Worm (Caenorhabditis elegans) whole organism, L2 larva: Measurements from ENCODE around the gene lin-29.

Experiments
- C34F6.9 ChIP-seq: fragments of 150-350 bp; optimal IDR thresholded peaks from 2 replicates; lab custom pipeline; 2014; ENCODE audit warnings: missing biosample characterization, missing genetic modification characterization
- F13H6.1 ChIP-seq: sonication (generic microtip); optimal IDR thresholded peaks from 2 replicates; lab custom pipeline; 2016; ENCODE audit warnings: missing genetic modification characterization, missing compliant biosample characterization
- R02D3.7 ChIP-seq: fragments of 150-350 bp; optimal IDR thresholded peaks from 2 replicates; lab custom pipeline; 2014; ENCODE audit warnings: missing biosample characterization, missing genetic modification characterization
- Y55F3AM.14 ChIP-seq: fragments of 200-800 bp; sonication (Bioruptor generic); optimal IDR thresholded peaks from 2 replicates; lab custom pipeline; 2018; ENCODE audit warnings: mild to moderate bottlenecking, missing genetic modification characterization, missing compliant biosample characterization
- ZK546.5 ChIP-seq: sonication (generic microtip); optimal IDR thresholded peaks from 2 replicates; lab custom pipeline; 2017; ENCODE audit warnings: missing biosample characterization, missing genetic modification characterization
- alr-1 ChIP-seq: fragments of 150-350 bp; optimal IDR thresholded peaks from 2 replicates; lab custom pipeline; 2014; ENCODE audit warnings: missing biosample characterization, missing genetic modification characterization
- aly-2 ChIP-seq: fragments of 150-350 bp; optimal IDR thresholded peaks from 2 replicates; lab custom pipeline; 2014; ENCODE audit warnings: missing biosample characterization, missing genetic modification characterization
- ama-1 ChIP-seq: fragments of 150-350 bp; optimal IDR thresholded peaks from 2 replicates; lab custom pipeline; 2018; ENCODE audit warnings: inconsistent platforms
- blmp-1 ChIP-seq: sonication (generic microtip); optimal IDR thresholded peaks from 2 replicates; lab custom pipeline; 2017; ENCODE audit warnings: missing genetic modification characterization, mild to moderate bottlenecking, missing compliant biosample characterization, antibody characterized with exemption, moderate library complexity; ENCODE audit not compliant: insufficient read depth
- ceh-16 ChIP-seq: fragments of 150-350 bp; optimal IDR thresholded peaks from 2 replicates; lab custom pipeline; 2014; ENCODE audit warnings: missing biosample characterization, missing genetic modification characterization
- ceh-82 ChIP-seq: fragments of 150-350 bp; optimal IDR thresholded peaks from 2 replicates; lab custom pipeline; 2014; ENCODE audit warnings: missing biosample characterization, missing genetic modification characterization
- crh-2 ChIP-seq: sonication (generic microtip); optimal IDR thresholded peaks from 2 replicates; lab custom pipeline; 2017; ENCODE audit warnings: missing biosample characterization, missing genetic modification characterization
- dmd-4 ChIP-seq: sonication (generic microtip); optimal IDR thresholded peaks from 2 replicates; lab custom pipeline; 2017; ENCODE audit warnings: missing biosample characterization, missing genetic modification characterization
- egl-27 ChIP-seq: sonication (generic microtip); optimal IDR thresholded peaks from 3 replicates; lab custom pipeline; 2017; ENCODE audit warnings: missing biosample characterization, missing genetic modification reagents, missing genetic modification characterization
- elt-1 ChIP-seq: fragments of 150-350 bp; optimal IDR thresholded peaks from 2 replicates; lab custom pipeline; 2014; ENCODE audit warnings: missing biosample characterization, missing genetic modification characterization
- elt-3 ChIP-seq: sonication (generic microtip); optimal IDR thresholded peaks from 2 replicates; lab custom pipeline; 2017; ENCODE audit warnings: missing biosample characterization, missing genetic modification characterization
- fos-1 ChIP-seq: fragments of 150-350 bp; optimal IDR thresholded peaks from 2 replicates; lab custom pipeline; 2014; ENCODE audit warnings: missing biosample characterization, missing genetic modification characterization
- gmeb-1 ChIP-seq: fragments of 150-350 bp; optimal IDR thresholded peaks from 2 replicates; lab custom pipeline; 2014; ENCODE audit warnings: missing biosample characterization, missing genetic modification characterization
- lin-11 ChIP-seq: fragments of 150-350 bp; sonication (generic microtip); optimal IDR thresholded peaks from 2 replicates; lab custom pipeline; 2014; ENCODE audit warnings: missing biosample characterization, missing genetic modification characterization, inconsistent platforms, mixed read lengths
- lin-13 ChIP-seq: fragments of 150-350 bp; optimal IDR thresholded peaks from 2 replicates; lab custom pipeline; 2014; ENCODE audit warnings: missing biosample characterization, missing genetic modification reagents, missing genetic modification characterization
- lin-39 ChIP-seq: fragments of 150-350 bp; optimal IDR thresholded peaks from 2 replicates; lab custom pipeline; 2014; ENCODE audit warnings: missing biosample characterization, missing genetic modification reagents, missing genetic modification characterization
- lsy-2 ChIP-seq, 2 experiments: fragments of 150-350 bp in 1 of 2; sonication (generic microtip) in 1 of 2; optimal IDR thresholded peaks; 2 replicates each; lab custom pipeline; 2014 to 2017; ENCODE audit warnings: missing biosample characterization in 2 of 2, missing genetic modification characterization in 2 of 2
- mab-5 ChIP-seq: fragments of 150-350 bp; optimal IDR thresholded peaks from 2 replicates; lab custom pipeline; 2014; ENCODE audit warnings: missing biosample characterization, missing genetic modification characterization
- mbf-1 ChIP-seq: sonication (generic microtip); optimal IDR thresholded peaks from 2 replicates; lab custom pipeline; 2017; ENCODE audit warnings: missing biosample characterization, missing genetic modification characterization
- mdl-1 ChIP-seq, 2 experiments: fragments of 150-350 bp in 1 of 2; sonication (generic microtip) in 1 of 2; optimal IDR thresholded peaks; 2 replicates each; lab custom pipeline; 2017; ENCODE audit warnings: missing biosample characterization in 2 of 2, missing genetic modification characterization in 2 of 2
- nhr-10 ChIP-seq: sonication (generic microtip); optimal IDR thresholded peaks from 2 replicates; lab custom pipeline; 2017; ENCODE audit warnings: missing biosample characterization, missing genetic modification characterization
- nhr-11 ChIP-seq: fragments of 150-350 bp; optimal IDR thresholded peaks from 2 replicates; lab custom pipeline; 2014; ENCODE audit warnings: missing biosample characterization, missing genetic modification characterization
- nhr-12 ChIP-seq: fragments of 150-350 bp; optimal IDR thresholded peaks from 2 replicates; lab custom pipeline; 2014; ENCODE audit warnings: missing biosample characterization, missing genetic modification characterization
- nhr-129 ChIP-seq: fragments of 150-350 bp; optimal IDR thresholded peaks from 2 replicates; lab custom pipeline; 2014; ENCODE audit warnings: missing biosample characterization, missing genetic modification characterization
- nhr-21 ChIP-seq: fragments of 150-350 bp; optimal IDR thresholded peaks from 2 replicates; lab custom pipeline; 2014; ENCODE audit warnings: missing biosample characterization, missing genetic modification characterization
- nhr-23 ChIP-seq: fragments of 150-350 bp; optimal IDR thresholded peaks from 2 replicates; lab custom pipeline; 2014; ENCODE audit warnings: missing biosample characterization, missing genetic modification reagents, missing genetic modification characterization
- nhr-237 ChIP-seq: fragments of 150-350 bp; optimal IDR thresholded peaks from 2 replicates; lab custom pipeline; 2014; ENCODE audit warnings: missing biosample characterization, missing genetic modification characterization
- nhr-25 ChIP-seq: fragments of 150-350 bp; sonication (generic microtip); optimal IDR thresholded peaks from 3 replicates; lab custom pipeline; 2014; ENCODE audit warnings: missing biosample characterization, missing genetic modification characterization
- nhr-6 ChIP-seq: fragments of 150-350 bp; optimal IDR thresholded peaks from 2 replicates; lab custom pipeline; 2014; ENCODE audit warnings: missing biosample characterization, missing genetic modification characterization
- nhr-77 ChIP-seq: fragments of 150-350 bp; optimal IDR thresholded peaks from 2 replicates; lab custom pipeline; 2014; ENCODE audit warnings: missing biosample characterization, missing genetic modification characterization
- peb-1 ChIP-seq: fragments of 150-350 bp; optimal IDR thresholded peaks from 2 replicates; lab custom pipeline; 2014; ENCODE audit warnings: missing biosample characterization, missing genetic modification characterization
- sem-4 ChIP-seq: fragments of 150-350 bp; optimal IDR thresholded peaks from 2 replicates; lab custom pipeline; 2014; ENCODE audit warnings: missing biosample characterization, missing genetic modification reagents, missing genetic modification characterization
- skn-1 ChIP-seq: sonication (generic microtip); optimal IDR thresholded peaks from 2 replicates; lab custom pipeline; 2017; ENCODE audit warnings: missing biosample characterization, missing genetic modification characterization
- sma-3 ChIP-seq: sonication (generic microtip); optimal IDR thresholded peaks from 2 replicates; lab custom pipeline; 2016; ENCODE audit warnings: missing genetic modification reagents, missing genetic modification characterization, missing compliant biosample characterization
- sma-9 ChIP-seq, 2 experiments: fragments of 150-350 bp in 1 of 2; sonication (generic microtip) in 1 of 2; optimal IDR thresholded peaks; 2 replicates each; lab custom pipeline; 2014 to 2016; ENCODE audit warnings: missing genetic modification characterization in 2 of 2, mild to moderate bottlenecking in 1 of 2, missing biosample characterization in 1 of 2, missing compliant biosample characterization in 1 of 2, missing genetic modification reagents in 1 of 2, moderate library complexity in 1 of 2
- snpc-4 ChIP-seq: fragments of 150-350 bp; optimal IDR thresholded peaks from 2 replicates; lab custom pipeline; 2014; ENCODE audit warnings: missing biosample characterization, missing genetic modification characterization
- unc-39 ChIP-seq: fragments of 150-350 bp; optimal IDR thresholded peaks from 2 replicates; lab custom pipeline; 2014; ENCODE audit warnings: missing biosample characterization, missing genetic modification characterization
- unc-55 ChIP-seq: fragments of 150-350 bp; sonication (generic microtip); optimal IDR thresholded peaks from 3 replicates; lab custom pipeline; 2014; ENCODE audit warnings: missing biosample characterization, missing genetic modification reagents, missing genetic modification characterization
- unc-62 ChIP-seq: fragments of 150-350 bp; optimal IDR thresholded peaks from 2 replicates; lab custom pipeline; 2014; ENCODE audit warnings: missing biosample characterization, missing genetic modification reagents, missing genetic modification characterization
- zag-1 ChIP-seq: fragments of 150-350 bp; optimal IDR thresholded peaks from 2 replicates; lab custom pipeline; 2014; ENCODE audit warnings: missing biosample characterization, missing genetic modification characterization
- ztf-1 ChIP-seq: fragments of 200-800 bp; sonication (Bioruptor generic); conservative IDR thresholded peaks from 2 replicates; pipeline ENCODE4 v1.3.6; 2022; ENCODE audit warnings: missing genetic modification characterization, missing compliant biosample characterization
- ztf-11 ChIP-seq: sonication (generic microtip); optimal IDR thresholded peaks from 2 replicates; lab custom pipeline; 2017; ENCODE audit warnings: missing biosample characterization, missing genetic modification characterization
- ztf-4 ChIP-seq: fragments of 150-350 bp; optimal IDR thresholded peaks from 2 replicates; lab custom pipeline; 2014; ENCODE audit warnings: missing biosample characterization, missing genetic modification characterization

lin-29 gene

DNA sequence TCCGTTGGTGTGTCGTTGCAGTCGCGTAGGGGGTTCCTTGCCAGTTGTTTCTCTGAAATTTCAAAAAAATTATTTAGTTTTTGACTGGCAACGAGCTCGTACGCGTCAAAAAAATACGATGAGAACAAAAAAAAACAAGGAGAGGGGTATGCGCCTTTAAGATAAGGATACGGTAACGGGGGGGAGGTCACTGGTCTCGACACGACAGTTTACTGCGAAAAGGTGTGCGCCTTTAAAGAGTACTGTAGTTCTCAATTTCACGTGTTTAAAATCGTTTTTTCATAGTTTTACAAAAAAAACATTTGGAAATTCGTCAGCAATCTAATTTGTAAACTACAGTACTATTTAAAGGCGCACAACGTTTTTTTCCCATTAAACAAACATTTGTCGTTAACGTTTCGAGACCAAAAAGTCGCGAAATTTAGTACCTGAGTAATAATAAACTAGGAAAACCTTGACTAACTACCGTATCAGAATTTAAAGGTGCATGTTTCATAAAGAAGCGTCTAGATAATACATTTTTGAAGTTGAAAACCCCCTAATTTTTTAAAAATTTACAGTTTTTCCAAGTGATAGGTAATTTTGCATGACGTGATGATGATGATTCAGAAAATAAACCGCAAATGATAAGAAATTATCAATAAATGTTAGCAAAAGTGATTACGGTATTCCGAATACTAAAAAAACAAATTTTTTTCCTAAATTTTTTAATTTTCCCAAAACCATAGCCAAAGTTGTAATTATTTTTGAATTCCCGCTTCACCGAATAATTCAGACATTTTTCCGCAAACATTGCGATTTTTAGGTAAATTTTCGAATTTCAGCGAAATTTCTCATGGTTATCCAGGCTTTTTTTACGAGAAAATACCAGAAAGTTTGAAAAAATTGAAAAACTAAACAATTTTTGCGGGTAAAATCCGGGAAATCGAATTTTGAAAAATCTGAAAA is 39.2 kb upstream of the lin-29 start:
- TF ChIP-seq sma-9 (GFP tag; optimal IDR thresholded peaks at IDR 0.05; lab: Kevin White, UChicago) = no peak
- no peak for TF ChIP-seq sma-9 (tag; optimal IDR thresholded peaks at IDR 0.05; lab: Kevin White, UChicago)
- no peak for TF ChIP-seq nhr-237 (tag; lab: Kevin White, UChicago)
- TF ChIP-seq unc-55 (GFP tag; lab: Kevin White, UChicago) = peak; percentile 45
- peak; percentile 6 for TF ChIP-seq snpc-4
- peak; percentile 33 for TF ChIP-seq sma-3 (GFP tag; lab: Kevin White, UChicago)
- TF ChIP-seq nhr-25 = no peak
- no peak for TF ChIP-seq unc-39 (tag; lab: Kevin White, UChicago)
- no peak for TF ChIP-seq elt-1 (tag; lab: Kevin White, UChicago)
- TF ChIP-seq blmp-1 (tag; lab: Kevin White, UChicago) = no peak
- TF ChIP-seq aly-2 (tag; lab: Kevin White, UChicago) = no peak
- TF ChIP-seq ceh-16 (tag; lab: Kevin White, UChicago) = no peak
- TF ChIP-seq F13H6.1 = peak; percentile 8
- no peak for TF ChIP-seq nhr-10 (tag; lab: Kevin White, UChicago)
- TF ChIP-seq nhr-11 (tag; lab: Kevin White, UChicago) = no peak
- TF ChIP-seq zag-1 = no peak
- 0 out of 2 replicates have a peak, but pooled peaks have one; percentile 82 for TF ChIP-seq ztf-1 (GFP tag; lab: Robert Waterston, UW)
- peak; percentile 58 for TF ChIP-seq gmeb-1
- peak; percentile 28 for TF ChIP-seq crh-2 (tag; lab: Kevin White, UChicago)
- no peak for TF ChIP-seq lin-11 (tag; lab: Kevin White, UChicago)
- no peak for TF ChIP-seq nhr-77 (tag; lab: Kevin White, UChicago)
- TF ChIP-seq ZK546.5 (tag; lab: Kevin White, UChicago) = no peak
- TF ChIP-seq ama-1 (lab: Kevin White, UChicago) = peak; percentile 86
- TF ChIP-seq lin-39 = no peak
- no peak for TF ChIP-seq sem-4 (tag; lab: Kevin White, UChicago)
- TF ChIP-seq mbf-1 (tag; lab: Kevin White, UChicago) = no peak
- no peak for TF ChIP-seq egl-27 (tag; lab: Kevin White, UChicago)
- TF ChIP-seq lin-13 (GFP tag; lab: Kevin White, UChicago) = peak; percentile 46
- no peak for TF ChIP-seq unc-62 (GFP tag; lab: Kevin White, UChicago)
- TF ChIP-seq nhr-21 (tag; lab: Kevin White, UChicago) = no peak
- no peak for TF ChIP-seq nhr-12 (tag; lab: Kevin White, UChicago)
- no peak for TF ChIP-seq elt-3 (tag; lab: Kevin White, UChicago)
- TF ChIP-seq peb-1 (tag; lab: Kevin White, UChicago) = no peak
- TF ChIP-seq lsy-2 (tag; optimal IDR thresholded peaks at IDR 0.05; lab: Kevin White, UChicago) = peak; percentile 17 to 57
- no peak for TF ChIP-seq dmd-4 (tag; lab: Kevin White, UChicago)
- TF ChIP-seq ztf-11 = no peak
- TF ChIP-seq nhr-6 (tag; lab: Kevin White, UChicago) = no peak
- TF ChIP-seq fos-1 (tag; lab: Kevin White, UChicago) = peak; percentile 80
- TF ChIP-seq skn-1 = no peak
- TF ChIP-seq Y55F3AM.14 (GFP tag; lab: Kevin White, UChicago) = peak; percentile 39
- no peak for TF ChIP-seq mdl-1 (tag; optimal IDR thresholded peaks at IDR 0.05; lab: Kevin White, UChicago)
- TF ChIP-seq nhr-23 (tag; lab: Kevin White, UChicago) = no peak
- no peak for TF ChIP-seq mab-5
- peak; percentile 58 for TF ChIP-seq ztf-4
- TF ChIP-seq nhr-129 (tag; lab: Kevin White, UChicago) = no peak
- TF ChIP-seq ceh-82 = no peak
- no peak for TF ChIP-seq R02D3.7 (tag; lab: Kevin White, UChicago)
- peak; percentile 34 for TF ChIP-seq C34F6.9
- TF ChIP-seq alr-1 (tag; lab: Kevin White, UChicago) = no peak
- TF ChIP-seq, all 48 proteins: peak for 14
